Worm (Caenorhabditis elegans) whole organism, mixed stage, embryonic: ENCODE measurements around the gene tkr-2.

Experiments used
- bed-3 ChIP-seq: fragments of 200-800 bp; sonication (Bioruptor generic); optimal IDR thresholded peaks from 3 replicates; lab custom pipeline; 2018; ENCODE audit warnings: mild to moderate bottlenecking, missing genetic modification characterization, moderate library complexity, missing compliant biosample characterization
- blmp-1 ChIP-seq: fragments of 150-350 bp; optimal IDR thresholded peaks from 2 replicates; lab custom pipeline; 2014; ENCODE audit warnings: missing biosample characterization, missing genetic modification characterization
- ceh-43 ChIP-seq: fragments of 200-800 bp; sonication (Bioruptor generic); optimal IDR thresholded peaks from 2 replicates; lab custom pipeline; 2018; ENCODE audit warnings: mild to moderate bottlenecking, missing genetic modification characterization, moderate library complexity, missing compliant biosample characterization
- ceh-83 ChIP-seq: fragments of 200-800 bp; sonication (Bioruptor generic); optimal IDR thresholded peaks from 2 replicates; lab custom pipeline; 2018; ENCODE audit warnings: mild to moderate bottlenecking, missing genetic modification characterization, missing compliant biosample characterization
- ces-1 ChIP-seq: fragments of 150-350 bp; optimal IDR thresholded peaks from 2 replicates; lab custom pipeline; 2014; ENCODE audit warnings: missing biosample characterization, missing genetic modification reagents, missing genetic modification characterization
- cnd-1 ChIP-seq: fragments of 200-800 bp; sonication (Bioruptor generic); optimal IDR thresholded peaks from 2 replicates; lab custom pipeline; 2018; ENCODE audit warnings: mild to moderate bottlenecking, missing genetic modification characterization, missing compliant biosample characterization
- drap-1 ChIP-seq: fragments of 200-800 bp; sonication (Bioruptor generic); optimal IDR thresholded peaks from 3 replicates; lab custom pipeline; 2018; ENCODE audit warnings: mild to moderate bottlenecking, missing genetic modification characterization, missing compliant biosample characterization
- elt-1 ChIP-seq: sonication (generic microtip); optimal IDR thresholded peaks from 2 replicates; lab custom pipeline; 2017; ENCODE audit warnings: missing genetic modification characterization, mild to moderate bottlenecking, missing compliant biosample characterization, antibody characterized with exemption, moderate library complexity, borderline replicate concordance; ENCODE audit not compliant: insufficient read depth
- elt-3 ChIP-seq: fragments of 150-350 bp; optimal IDR thresholded peaks from 2 replicates; lab custom pipeline; 2014; ENCODE audit warnings: missing biosample characterization, missing genetic modification characterization
- flh-1 ChIP-seq: fragments of 200-800 bp; sonication (Bioruptor generic); optimal IDR thresholded peaks from 2 replicates; lab custom pipeline; 2018; ENCODE audit warnings: mild to moderate bottlenecking, missing genetic modification characterization, moderate library complexity, missing compliant biosample characterization
- ham-2 ChIP-seq: fragments of 200-800 bp; sonication (Bioruptor generic); optimal IDR thresholded peaks from 2 replicates; lab custom pipeline; 2018; ENCODE audit warnings: mild to moderate bottlenecking, missing genetic modification characterization, missing compliant biosample characterization
- hlh-1 ChIP-seq: fragments of 150-350 bp; optimal IDR thresholded peaks from 2 replicates; lab custom pipeline; 2014; ENCODE audit warnings: missing biosample characterization, missing genetic modification reagents, missing genetic modification characterization
- lin-13 ChIP-seq: fragments of 150-350 bp; optimal IDR thresholded peaks from 2 replicates; lab custom pipeline; 2014; ENCODE audit warnings: missing biosample characterization, missing genetic modification characterization
- lin-32 ChIP-seq: fragments of 200-800 bp; sonication (Bioruptor generic); optimal IDR thresholded peaks from 2 replicates; lab custom pipeline; 2018; ENCODE audit warnings: mild to moderate bottlenecking, missing genetic modification characterization, missing compliant biosample characterization
- lsy-2 ChIP-seq: fragments of 150-350 bp; optimal IDR thresholded peaks from 2 replicates; lab custom pipeline; 2014; ENCODE audit warnings: missing biosample characterization, missing genetic modification characterization
- mab-5 ChIP-seq: fragments of 150-350 bp; optimal IDR thresholded peaks from 2 replicates; lab custom pipeline; 2014; ENCODE audit warnings: missing biosample characterization, missing genetic modification characterization
- mep-1 ChIP-seq: fragments of 150-350 bp; optimal IDR thresholded peaks from 2 replicates; lab custom pipeline; 2017; ENCODE audit warnings: missing biosample characterization, missing genetic modification reagents, missing genetic modification characterization, inconsistent platforms
- mls-2 ChIP-seq: sonication (generic microtip); optimal IDR thresholded peaks from 2 replicates; lab custom pipeline; 2016; ENCODE audit warnings: mild to moderate bottlenecking, missing genetic modification characterization, moderate library complexity, missing compliant biosample characterization
- nhr-12 ChIP-seq: fragments of 150-350 bp; optimal IDR thresholded peaks from 2 replicates; lab custom pipeline; 2014; ENCODE audit warnings: missing biosample characterization, missing genetic modification characterization
- nhr-2 ChIP-seq: fragments of 150-350 bp; optimal IDR thresholded peaks from 2 replicates; lab custom pipeline; 2014; ENCODE audit warnings: missing biosample characterization, missing genetic modification characterization
- nhr-237 ChIP-seq: fragments of 150-350 bp; optimal IDR thresholded peaks from 2 replicates; lab custom pipeline; 2014; ENCODE audit warnings: missing biosample characterization, missing genetic modification characterization
- nhr-28 ChIP-seq: fragments of 150-350 bp; optimal IDR thresholded peaks from 2 replicates; lab custom pipeline; 2014; ENCODE audit warnings: missing biosample characterization, missing genetic modification characterization
- nhr-76 ChIP-seq: sonication (generic microtip); optimal IDR thresholded peaks from 2 replicates; lab custom pipeline; 2017; ENCODE audit warnings: missing biosample characterization, missing genetic modification characterization
- sem-2 ChIP-seq: fragments of 200-800 bp; sonication (Bioruptor generic); optimal IDR thresholded peaks from 2 replicates; lab custom pipeline; 2018; ENCODE audit warnings: mild to moderate bottlenecking, missing genetic modification characterization, missing compliant biosample characterization
- snpc-4 ChIP-seq: fragments of 150-350 bp; optimal IDR thresholded peaks from 2 replicates; lab custom pipeline; 2014; ENCODE audit warnings: missing biosample characterization, missing genetic modification characterization
- sptf-1 ChIP-seq: sonication (generic microtip); optimal IDR thresholded peaks from 2 replicates; lab custom pipeline; 2017; ENCODE audit warnings: mild to moderate bottlenecking, missing genetic modification characterization, moderate library complexity, missing compliant biosample characterization
- tbx-8 ChIP-seq: fragments of 200-800 bp; sonication (Bioruptor generic); optimal IDR thresholded peaks from 2 replicates; lab custom pipeline; 2018; ENCODE audit warnings: mild to moderate bottlenecking, missing genetic modification characterization, moderate library complexity, missing compliant biosample characterization
- unc-39 ChIP-seq: fragments of 150-350 bp; optimal IDR thresholded peaks from 2 replicates; lab custom pipeline; 2014; ENCODE audit warnings: missing biosample characterization, missing genetic modification characterization
- unc-62 ChIP-seq: fragments of 150-350 bp; optimal IDR thresholded peaks from 2 replicates; lab custom pipeline; 2014; ENCODE audit warnings: missing biosample characterization, missing genetic modification reagents, missing genetic modification characterization
- zip-8 ChIP-seq: fragments of 150-350 bp; optimal IDR thresholded peaks from 2 replicates; lab custom pipeline; 2014; ENCODE audit warnings: missing biosample characterization, missing genetic modification characterization

tkr-2 gene

DNA sequence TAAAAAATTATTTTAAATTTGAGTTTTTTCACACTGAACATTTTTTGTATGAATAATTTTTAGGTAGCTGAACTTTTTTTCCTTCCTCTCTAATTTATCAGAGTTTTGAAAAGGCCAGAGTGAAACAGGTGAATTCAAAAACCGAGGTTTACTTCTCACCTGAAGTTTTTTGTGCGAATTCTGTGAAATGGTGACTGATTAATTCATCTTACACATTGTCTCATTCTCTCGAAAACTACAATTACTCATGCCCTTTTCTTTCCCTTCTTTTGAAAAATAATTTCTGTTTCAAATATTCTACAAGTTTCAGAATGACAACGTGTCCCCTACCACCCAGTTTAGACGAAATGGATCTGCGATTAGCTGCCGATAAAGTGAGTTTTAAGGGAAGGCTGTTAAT, at the start of gene tkr-2:
Gene tkr-2 (plus strand): TSS at position 301 of the 400 bp plus-strand sequence.
- TF ChIP-seq ham-2 (no peak), tbx-8 (no peak), nhr-2 (tag; lab: Kevin White, UChicago) (no peak), lin-32 (GFP tag; lab: Kevin White, UChicago) (no peak), sptf-1 (tag; lab: Kevin White, UChicago) (no peak), lsy-2 (no peak), bed-3 (GFP tag; lab: Kevin White, UChicago) (no peak), nhr-12 (no peak), snpc-4 (tag; lab: Kevin White, UChicago) (no peak), unc-39 (tag; lab: Kevin White, UChicago) (no peak), nhr-28 (no peak), nhr-76 (tag; lab: Kevin White, UChicago) (no peak), unc-62 (no peak), mep-1 (tag; lab: Kevin White, UChicago) (no peak), lin-13 (tag; lab: Kevin White, UChicago) (no peak), ceh-83 (GFP tag; lab: Kevin White, UChicago) (no peak)

DNA sequence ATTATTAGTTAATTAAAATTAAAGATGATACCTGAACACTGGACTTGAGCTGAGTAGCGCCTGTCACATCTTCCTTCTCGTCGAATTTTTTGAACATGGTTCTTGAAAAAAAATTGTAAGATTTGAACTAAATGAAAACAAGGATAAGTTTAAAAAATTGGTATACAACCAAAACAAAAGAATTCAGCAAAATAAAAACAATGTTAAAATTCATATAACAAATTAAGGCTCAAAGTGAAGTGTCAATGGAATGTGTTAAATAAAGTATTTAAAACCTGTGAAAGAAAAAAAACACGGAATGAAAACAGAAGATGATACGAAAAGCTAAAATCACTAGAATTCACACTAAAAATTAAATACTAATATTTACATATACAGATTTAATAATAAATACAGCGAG, 46.6 kb upstream of the tkr-2 start, which contains the start of gene C11D2.7:
Gene C11D2.7 (minus strand): TSS at position 101 of the 400 bp plus-strand sequence.
- no peak for TF ChIP-seq sem-2 (GFP tag; lab: Kevin White, UChicago)
- TF ChIP-seq mab-5 (tag; lab: Kevin White, UChicago) = no peak
- TF ChIP-seq snpc-4 (tag; lab: Kevin White, UChicago) = no peak
- no peak for TF ChIP-seq lin-32 (GFP tag; lab: Kevin White, UChicago)
- no peak for TF ChIP-seq unc-62
- TF ChIP-seq nhr-76 (tag; lab: Kevin White, UChicago) = no peak
- TF ChIP-seq nhr-2 (tag; lab: Kevin White, UChicago) = no peak
- TF ChIP-seq mep-1 (tag; lab: Kevin White, UChicago) = no peak
- TF ChIP-seq unc-39 (tag; lab: Kevin White, UChicago) = no peak
- TF ChIP-seq nhr-12 = no peak
- no peak for TF ChIP-seq ham-2
- TF ChIP-seq lin-13 (tag; lab: Kevin White, UChicago) = no peak
- no peak for TF ChIP-seq lsy-2
- no peak for TF ChIP-seq blmp-1 (tag; lab: Kevin White, UChicago)

DNA sequence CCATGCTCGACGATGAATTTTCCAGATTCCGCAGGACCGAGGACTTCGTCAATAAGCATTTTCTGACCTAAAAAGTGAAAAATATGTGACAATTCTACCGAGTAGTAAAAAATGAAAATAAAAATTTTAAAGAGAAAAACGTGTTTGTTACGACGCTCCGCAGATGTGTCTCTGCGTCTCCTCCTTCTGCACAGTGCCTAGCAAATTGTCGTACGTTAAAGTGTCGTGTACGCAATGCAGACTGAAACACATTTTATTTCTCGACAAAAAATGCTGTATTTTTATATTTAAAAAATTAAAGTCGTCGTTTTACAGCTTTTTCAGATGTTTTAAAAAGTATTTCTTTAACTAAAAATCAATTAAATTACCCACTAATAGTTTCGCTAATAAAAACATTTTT, 45.0 kb upstream of the tkr-2 start, which contains the start of gene C11D2.4:
Gene C11D2.4 (minus strand): TSS at position 128 of the 400 bp plus-strand sequence.
- TF ChIP-seq lsy-2 (peak; percentile 23), nhr-76 (tag; lab: Kevin White, UChicago) (no peak), nhr-237 (tag; lab: Kevin White, UChicago) (peak; percentile 16), lin-13 (tag; lab: Kevin White, UChicago) (no peak), cnd-1 (tag; lab: Kevin White, UChicago) (no peak), elt-1 (tag; lab: Kevin White, UChicago) (no peak), ceh-83 (GFP tag; lab: Kevin White, UChicago) (no peak), nhr-2 (tag; lab: Kevin White, UChicago) (no peak), hlh-1 (no peak), ces-1 (GFP tag; lab: Kevin White, UChicago) (peak; percentile 10), mep-1 (tag; lab: Kevin White, UChicago) (peak; percentile 18)

DNA sequence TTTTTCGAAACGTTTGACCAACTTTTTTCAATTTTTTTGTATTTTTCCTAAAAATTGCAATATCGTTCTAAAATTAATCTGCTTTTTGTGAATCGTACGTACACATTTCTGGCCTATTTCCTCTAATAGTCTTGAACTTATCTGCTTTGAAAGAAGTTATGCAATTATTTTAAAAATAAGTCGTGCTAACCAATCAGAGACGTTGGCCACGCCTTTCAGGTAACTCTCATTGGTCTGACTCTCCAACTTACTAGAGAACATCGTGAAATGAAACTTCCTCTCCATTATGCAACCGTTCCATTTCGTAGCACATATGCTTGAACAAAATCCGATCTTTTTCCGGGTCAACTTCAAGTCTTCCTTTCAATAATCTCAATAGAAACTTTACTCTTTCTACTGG, 42.3 kb upstream of the tkr-2 start:
- TF ChIP-seq zip-8 (tag; lab: Kevin White, UChicago) (no peak), flh-1 (no peak), elt-3 (tag; lab: Kevin White, UChicago) (no peak), hlh-1 (no peak), nhr-12 (no peak), mls-2 (tag; lab: Kevin White, UChicago) (no peak), cnd-1 (tag; lab: Kevin White, UChicago) (no peak), drap-1 (GFP tag; lab: Kevin White, UChicago) (no peak)

DNA sequence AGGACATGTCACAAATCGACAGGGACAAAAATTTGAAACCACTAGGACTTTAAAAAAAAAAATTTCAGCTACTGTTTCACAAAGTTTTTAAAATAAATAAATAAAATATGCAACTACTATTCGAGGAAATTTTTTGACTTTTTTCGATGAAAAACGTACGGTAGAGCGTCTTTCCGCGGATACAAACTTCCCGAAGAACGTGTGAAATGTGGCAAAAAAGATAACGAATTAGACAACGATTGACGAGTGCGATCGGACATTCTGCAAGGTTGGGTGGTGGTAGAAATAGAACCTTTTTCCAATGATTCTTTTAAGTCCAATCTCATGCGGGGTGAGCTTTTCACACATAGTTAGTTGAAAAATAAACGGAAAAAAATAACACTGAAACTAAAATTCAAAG, 36.1 kb upstream of the tkr-2 start:
- TF ChIP-seq lin-13 (tag; lab: Kevin White, UChicago) (no peak), cnd-1 (tag; lab: Kevin White, UChicago) (no peak), nhr-12 (no peak), nhr-76 (tag; lab: Kevin White, UChicago) (no peak), mep-1 (tag; lab: Kevin White, UChicago) (no peak), elt-1 (tag; lab: Kevin White, UChicago) (no peak), ceh-83 (GFP tag; lab: Kevin White, UChicago) (no peak), lin-32 (GFP tag; lab: Kevin White, UChicago) (no peak), sem-2 (GFP tag; lab: Kevin White, UChicago) (no peak), bed-3 (GFP tag; lab: Kevin White, UChicago) (no peak), elt-3 (tag; lab: Kevin White, UChicago) (no peak), ham-2 (no peak), ceh-43 (no peak), ces-1 (GFP tag; lab: Kevin White, UChicago) (no peak), snpc-4 (tag; lab: Kevin White, UChicago) (no peak), flh-1 (no peak)
- TF ChIP-seq, all 35 proteins: peak for 0
